Worm (Caenorhabditis elegans) whole organism, L2 larva: ENCODE measurements around the gene lin-45.

ENCODE experiments used
- ama-1 ChIP-seq: fragments of 150-350 bp; optimal IDR thresholded peaks from 2 replicates; lab custom pipeline; 2018; ENCODE audit warnings: inconsistent platforms
- lsy-2 ChIP-seq, 2 experiments: fragments of 150-350 bp in 1 of 2; sonication (generic microtip) in 1 of 2; optimal IDR thresholded peaks; 2 replicates each; lab custom pipeline; 2014 to 2017; ENCODE audit warnings: missing biosample characterization in 2 of 2, missing genetic modification characterization in 2 of 2
- unc-62 ChIP-seq: fragments of 150-350 bp; optimal IDR thresholded peaks from 2 replicates; lab custom pipeline; 2014; ENCODE audit warnings: missing biosample characterization, missing genetic modification reagents, missing genetic modification characterization

DNA sequence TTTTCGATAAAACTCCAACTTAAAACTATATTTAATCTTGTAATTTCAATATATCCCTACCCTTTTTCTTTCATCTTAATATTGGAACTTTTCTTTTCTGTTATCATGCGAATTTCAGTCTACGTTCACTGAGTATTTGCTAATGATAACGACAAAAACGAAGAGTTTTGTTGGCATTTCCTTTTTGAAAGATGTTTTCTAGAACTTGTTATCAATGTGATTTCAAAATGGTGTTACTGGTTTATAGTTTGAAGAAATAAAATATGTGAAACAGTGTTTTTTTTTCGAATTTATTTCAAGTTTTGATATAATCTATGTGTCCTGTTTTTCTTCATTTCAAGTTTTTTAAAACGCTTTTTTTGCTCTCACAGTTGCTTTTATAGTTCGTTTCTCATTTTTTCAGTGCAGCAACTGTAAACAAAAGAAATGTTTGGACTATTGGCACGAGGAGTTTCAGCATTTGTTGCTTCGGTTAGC is 22.1 kb upstream of the lin-45 start, which contains the start of gene anat-1:
- TF ChIP-seq ama-1 (lab: Kevin White, UChicago) (no peak), lsy-2 (tag; optimal IDR thresholded peaks at IDR 0.05; lab: Kevin White, UChicago) (no peak), unc-62 (GFP tag; lab: Kevin White, UChicago) (no peak)
